Fruit fly (Drosophila melanogaster) whole organism, adult: ENCODE results near the gene Edem1.

Source experiments
- CG33017 ChIP-seq: fragments of 200-800 bp; sonication (Bioruptor generic); optimal IDR thresholded peaks from 2 replicates; lab custom pipeline; 2018; ENCODE audit warnings: missing biosample characterization, mild to moderate bottlenecking, missing genetic modification characterization, moderate library complexity
- CG7045 ChIP-seq: fragments of 200-800 bp; sonication (Bioruptor generic); optimal IDR thresholded peaks from 2 replicates; lab custom pipeline; 2017; ENCODE audit warnings: missing biosample characterization, mild to moderate bottlenecking, missing genetic modification characterization
- Hr96 ChIP-seq: fragments of 200-800 bp; sonication (Bioruptor generic); optimal IDR thresholded peaks from 2 replicates; lab custom pipeline; 2016; ENCODE audit warnings: missing biosample characterization, missing genetic modification characterization
- Mnt ChIP-seq: fragments of 200-800 bp; sonication (Bioruptor generic); optimal IDR thresholded peaks from 2 replicates; lab custom pipeline; 2016; ENCODE audit warnings: missing biosample characterization, mild to moderate bottlenecking, missing genetic modification characterization
- bab1 ChIP-seq: fragments of 200-800 bp; sonication (Bioruptor generic); optimal IDR thresholded peaks from 3 replicates; lab custom pipeline; 2019; ENCODE audit warnings: missing biosample characterization, mild to moderate bottlenecking, missing genetic modification characterization, moderate library complexity
- cic ChIP-seq: fragments of 200-800 bp; sonication (Bioruptor generic); optimal IDR thresholded peaks from 2 replicates; lab custom pipeline; 2017; ENCODE audit warnings: missing biosample characterization, mild to moderate bottlenecking, missing genetic modification characterization, moderate library complexity
- cnc ChIP-seq, 2 experiments: fragments of >200 bp; optimal IDR thresholded peaks; 2 replicates each; lab custom pipeline; 2017
- kay ChIP-seq: fragments of 200-800 bp; sonication (Bioruptor generic); peaks from one replicate; lab custom pipeline; 2016; ENCODE audit warnings: missing biosample characterization, missing genetic modification characterization, borderline replicate concordance
- pad ChIP-seq: fragments of 200-800 bp; sonication (Bioruptor generic); optimal IDR thresholded peaks from 3 replicates; lab custom pipeline; 2017; ENCODE audit warnings: missing biosample characterization, missing genetic modification characterization, mild to moderate bottlenecking, moderate library complexity, missing genetic modification reagents
- tj ChIP-seq: fragments of 200-800 bp; sonication (Bioruptor generic); optimal IDR thresholded peaks from 3 replicates; lab custom pipeline; 2017; ENCODE audit warnings: missing biosample characterization, mild to moderate bottlenecking, missing genetic modification characterization, moderate library complexity
- toe ChIP-seq: fragments of 200-800 bp; sonication (Bioruptor generic); optimal IDR thresholded peaks from 2 replicates; lab custom pipeline; 2016; ENCODE audit warnings: missing biosample characterization, missing genetic modification characterization

DNA sequence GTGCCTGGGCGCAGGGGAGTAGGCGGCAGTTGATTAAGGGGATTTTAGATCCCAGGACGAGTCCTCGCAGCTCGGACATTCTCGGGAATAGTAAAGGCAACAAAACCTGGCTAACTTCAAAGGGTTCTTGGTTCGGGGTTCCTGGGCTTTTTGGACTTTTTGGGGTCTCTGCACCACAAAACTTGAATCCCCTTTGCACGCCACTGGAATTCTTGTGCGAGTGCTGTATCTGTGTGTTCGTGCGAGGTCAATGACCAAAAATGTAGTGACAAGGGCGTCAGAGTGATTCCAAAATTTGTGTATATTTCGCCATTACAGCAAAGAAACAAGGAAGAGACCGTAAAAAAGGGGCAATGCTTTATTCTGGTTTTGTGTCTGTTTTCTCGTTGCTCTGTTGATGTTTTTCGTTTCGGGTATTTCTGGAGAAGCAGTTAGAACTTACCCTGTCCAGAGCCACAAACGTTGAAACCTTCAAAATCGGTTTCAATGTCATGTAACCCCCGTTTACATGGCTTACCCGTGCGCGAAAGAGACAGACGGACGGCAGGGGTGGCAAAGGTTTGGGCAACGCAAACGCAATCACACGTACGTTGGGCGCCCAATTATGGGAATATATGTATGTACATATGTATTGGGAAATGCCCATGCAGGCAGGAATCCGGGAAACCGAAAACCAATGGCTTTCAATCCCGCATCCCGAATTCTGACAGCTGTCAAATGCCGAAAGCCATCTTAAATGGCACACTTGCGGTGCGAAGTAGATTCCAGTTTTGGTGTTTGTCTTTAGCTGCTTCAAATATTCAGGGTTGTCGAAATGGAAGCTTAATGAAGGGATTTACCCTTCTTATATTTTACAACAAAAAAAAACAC, 35.9 kb upstream of the Edem1 start:
- TF ChIP-seq cic (GFP tag; lab: Kevin White, UChicago) (no peak), tj (GFP tag; lab: Kevin White, UChicago) (no peak), pad (GFP tag; lab: Kevin White, UChicago) (no peak), Hr96 (GFP tag; lab: Kevin White, UChicago) (no peak), toe (GFP tag; lab: Kevin White, UChicago) (no peak), bab1 (GFP tag; lab: Kevin White, UChicago) (no peak), kay (GFP tag; lab: Kevin White, UChicago) (no peak), cnc (optimal IDR thresholded peaks at IDR 0.05; lab: Kevin White, UChicago) (no peak), CG33017 (tag; lab: Kevin White, UChicago) (no peak), Mnt (GFP tag; lab: Kevin White, UChicago) (no peak), CG7045 (no peak)
